Comparison of ENCODE assay signal across 1 fruit fly cellular context in the genomic region with DNA sequence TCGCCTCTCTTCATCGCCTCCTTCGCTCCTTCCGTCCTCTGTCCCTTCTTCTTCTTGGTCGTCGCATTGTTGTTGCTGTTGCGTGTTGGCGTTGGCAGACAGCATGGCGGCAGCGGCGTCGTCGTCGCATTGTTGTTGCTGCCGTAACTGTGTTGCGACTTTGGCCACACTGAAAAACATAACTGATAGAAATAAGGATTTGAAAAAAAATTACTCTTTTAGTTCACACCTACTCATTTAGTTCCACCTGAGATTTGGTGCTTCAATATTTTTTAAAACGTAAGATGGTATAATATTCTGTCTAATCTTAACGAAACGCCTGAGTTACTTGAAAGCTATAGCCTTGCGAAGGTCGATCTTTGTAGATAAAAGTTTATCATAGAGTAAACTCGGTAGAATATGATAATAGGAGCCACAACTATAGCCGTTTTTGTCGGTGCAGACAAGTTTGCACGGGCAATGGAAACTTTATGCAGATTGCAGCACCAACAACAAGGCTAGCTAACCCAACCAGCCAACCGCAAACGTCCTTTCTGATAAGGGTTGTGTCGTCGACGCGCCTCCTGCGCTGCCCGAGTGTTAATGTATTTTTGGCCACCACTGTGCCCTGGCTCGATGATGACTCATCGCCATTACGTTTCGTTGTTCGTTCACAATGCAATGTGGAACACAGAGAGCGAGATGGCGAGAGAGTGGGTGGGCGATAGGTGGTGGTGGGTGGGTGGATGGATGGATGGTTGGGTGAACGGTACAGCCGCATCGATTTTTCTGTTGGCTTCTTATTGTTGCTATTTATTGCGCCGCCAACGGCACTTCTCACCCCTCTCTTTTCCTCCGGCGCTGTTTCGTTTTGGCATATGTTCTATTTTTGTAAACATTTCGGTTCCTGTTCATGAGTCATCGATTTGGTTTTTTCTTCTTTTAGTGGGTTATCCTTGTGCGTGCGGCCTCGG.
TF ChIP-seq lines count a peak whose summit lies in the region.

No protein-coding gene starts in this region.

TF ChIP-seq in whole organism, embryonic, 481 proteins besides CTCF, POLR2A, EP300 and RAD21 (continued from another document):
- peak; percentile 51 for TF ChIP-seq CG2116 (GFP tag; optimal IDR thresholded peaks at IDR 0.05; lab: Kevin White, UChicago)
- peak; percentile 87 for TF ChIP-seq grau (tag; optimal IDR thresholded peaks at IDR 0.05; lab: Kevin White, UChicago)
- peak; percentile 58 for TF ChIP-seq CG6689 (GFP tag; IDR thresholded peaks at IDR 0.05; lab: Robert Waterston, UW)
- TF ChIP-seq CG17385 (GFP tag; optimal IDR thresholded peaks at IDR 0.05; lab: Kevin White, UChicago), result peak; percentile 78
- peak; percentile 51 for TF ChIP-seq seq (GFP tag; IDR thresholded peaks at IDR 0.05; lab: Robert Waterston, UW)
- peak; percentile 52 for TF ChIP-seq CG12299 (tag; optimal IDR thresholded peaks at IDR 0.05; lab: Kevin White, UChicago)
- no peak for TF ChIP-seq cas (GFP tag; IDR thresholded peaks at IDR 0.05; lab: Robert Waterston, UW)
- peak; percentile 51 for TF ChIP-seq CG9817 (tag; optimal IDR thresholded peaks at IDR 0.05; lab: Kevin White, UChicago)
- TF ChIP-seq tup (GFP tag; optimal IDR thresholded peaks at IDR 0.05; lab: Kevin White, UChicago), result no peak
- no peak for TF ChIP-seq sim (GFP tag; IDR thresholded peaks at IDR 0.05; lab: Robert Waterston, UW)
- TF ChIP-seq ash1 (GFP tag; optimal IDR thresholded peaks at IDR 0.05; lab: Kevin White, UChicago), result no peak
- TF ChIP-seq CG8281 (tag; optimal IDR thresholded peaks at IDR 0.05; lab: Kevin White, UChicago), result peak; percentile 35
- TF ChIP-seq Myb (GFP tag; optimal IDR thresholded peaks at IDR 0.05; lab: Kevin White, UChicago), result peak; percentile 61
- peak; percentile 57 for TF ChIP-seq CG34376 (GFP tag; optimal IDR thresholded peaks at IDR 0.05; lab: Kevin White, UChicago)
- TF ChIP-seq ranshi (GFP tag; IDR thresholded peaks at IDR 0.05; lab: Robert Waterston, UW), result peak; percentile 54; the same call in 1 of the 2 replicates
- peak; percentile 76 for TF ChIP-seq Asciz (GFP tag; optimal IDR thresholded peaks at IDR 0.05; lab: Kevin White, UChicago)
- TF ChIP-seq CG9932 (GFP tag; IDR thresholded peaks at IDR 0.05; lab: Robert Waterston, UW), result peak; percentile 53; the same call in 1 of the 2 replicates
- 0 out of 2 replicates have a peak, but pooled peaks have one; percentile 25 for TF ChIP-seq CG7372 (GFP tag; IDR thresholded peaks at IDR 0.05; lab: Robert Waterston, UW)
- TF ChIP-seq CG15269 (tag; optimal IDR thresholded peaks at IDR 0.05; lab: Kevin White, UChicago), result peak; percentile 79
- TF ChIP-seq fd64A (GFP tag; optimal IDR thresholded peaks at IDR 0.05; lab: Kevin White, UChicago), result no peak
- TF ChIP-seq Xrp1 (GFP tag; IDR thresholded peaks at IDR 0.05; lab: Robert Waterston, UW), result peak; percentile 57; the same call in 1 of the 2 replicates
- peak; percentile 21 for TF ChIP-seq nerfin-1 (tag; optimal IDR thresholded peaks at IDR 0.05; lab: Kevin White, UChicago)
- TF ChIP-seq CG10147 (GFP tag; optimal IDR thresholded peaks at IDR 0.05; lab: Kevin White, UChicago), result peak; percentile 80
- TF ChIP-seq gsb-n (tag; optimal IDR thresholded peaks at IDR 0.05; lab: Kevin White, UChicago), result peak; percentile 67
- peak; percentile 39 for TF ChIP-seq emc (GFP tag; optimal IDR thresholded peaks at IDR 0.05; lab: Kevin White, UChicago)
- peak; percentile 74 for TF ChIP-seq Hand (GFP tag; optimal IDR thresholded peaks at IDR 0.05; lab: Kevin White, UChicago)
- TF ChIP-seq CG6654 (GFP tag; optimal IDR thresholded peaks at IDR 0.05; lab: Kevin White, UChicago), result peak; percentile 13
- no peak for TF ChIP-seq MBD-R2 (GFP tag; IDR thresholded peaks at IDR 0.05; lab: Robert Waterston, UW)
- peak; percentile 88 for TF ChIP-seq org-1 (GFP tag; optimal IDR thresholded peaks at IDR 0.05; lab: Kevin White, UChicago)
- TF ChIP-seq NFAT (GFP tag; IDR thresholded peaks at IDR 0.05; lab: Robert Waterston, UW), result peak; percentile 6; the same call in 1 of the 2 replicates
- TF ChIP-seq H15 (GFP tag; IDR thresholded peaks at IDR 0.05; lab: Robert Waterston, UW), result peak; percentile 60; the same call in 2 of the 3 replicates
- no peak for TF ChIP-seq Sin3A (optimal IDR thresholded peaks at IDR 0.05; lab: Kevin White, UChicago)
- TF ChIP-seq D19A (tag; optimal IDR thresholded peaks at IDR 0.05; lab: Kevin White, UChicago), result peak; percentile 78
- peak; percentile 85 for TF ChIP-seq CG4424 (GFP tag; optimal IDR thresholded peaks at IDR 0.05; lab: Kevin White, UChicago)
- peak; percentile 69 for TF ChIP-seq vvl (GFP tag; IDR thresholded peaks at IDR 0.05; lab: Robert Waterston, UW)
- no peak for TF ChIP-seq usp (GFP tag; optimal IDR thresholded peaks at IDR 0.05; lab: Kevin White, UChicago)
- peak; percentile 41; the same call in 1 of the 2 replicates for TF ChIP-seq Bgb (GFP tag; IDR thresholded peaks at IDR 0.05; lab: Robert Waterston, UW; ENCODE audit: partially characterized antibody)
- peak; percentile 75 for TF ChIP-seq Blimp-1 (GFP tag; optimal IDR thresholded peaks at IDR 0.05; lab: Kevin White, UChicago)
TF ChIP-seq in whole organism, embryonic: peak in this region for 361.
